Worm (Caenorhabditis elegans) whole organism, late embryonic: Measurements from ENCODE around the gene C05C10.8.
A peak's percentile ranks its signal among the peaks of the same experiment; 100 is the strongest.

Experiments
- C08G9.2 ChIP-seq: sonication (generic microtip); optimal IDR thresholded peaks from 2 replicates; lab custom pipeline; 2016; ENCODE audit warnings: mild to moderate bottlenecking, missing genetic modification characterization, moderate library complexity, missing compliant biosample characterization
- F13H6.1 ChIP-seq: sonication (generic microtip); optimal IDR thresholded peaks from 2 replicates; lab custom pipeline; 2016; ENCODE audit warnings: missing genetic modification characterization, missing compliant biosample characterization
- Y22D7AL.16 ChIP-seq: sonication (generic microtip); optimal IDR thresholded peaks from 2 replicates; lab custom pipeline; 2016; ENCODE audit warnings: missing genetic modification characterization, missing compliant biosample characterization
- ahr-1 ChIP-seq: sonication (generic microtip); optimal IDR thresholded peaks from 2 replicates; lab custom pipeline; 2016; ENCODE audit warnings: missing genetic modification characterization, missing compliant biosample characterization
- ceh-18 ChIP-seq: sonication (generic microtip); optimal IDR thresholded peaks from 2 replicates; lab custom pipeline; 2016; ENCODE audit warnings: missing genetic modification characterization, missing compliant biosample characterization
- ceh-19 ChIP-seq: fragments of 200-800 bp; sonication (Bioruptor generic); optimal IDR thresholded peaks from 2 replicates; lab custom pipeline; 2018; ENCODE audit warnings: mild to moderate bottlenecking, missing genetic modification characterization, missing compliant biosample characterization
- ceh-2 ChIP-seq: sonication (generic microtip); optimal IDR thresholded peaks from 2 replicates; lab custom pipeline; 2016; ENCODE audit warnings: missing genotype, missing genetic modification characterization, missing compliant biosample characterization
- ceh-22 ChIP-seq: sonication (generic microtip); optimal IDR thresholded peaks from 2 replicates; lab custom pipeline; 2017; ENCODE audit warnings: missing biosample characterization, missing genetic modification characterization
- ceh-24 ChIP-seq: sonication (generic microtip); optimal IDR thresholded peaks from 2 replicates; lab custom pipeline; 2016; ENCODE audit warnings: mild to moderate bottlenecking, missing genetic modification characterization, missing compliant biosample characterization
- ceh-30 ChIP-seq: fragments of 150-350 bp; optimal IDR thresholded peaks from 2 replicates; lab custom pipeline; 2014; ENCODE audit warnings: missing biosample characterization, missing genetic modification characterization
- ceh-31 ChIP-seq: sonication (generic microtip); optimal IDR thresholded peaks from 2 replicates; lab custom pipeline; 2016; ENCODE audit warnings: missing genetic modification characterization, missing compliant biosample characterization
- ceh-34 ChIP-seq: sonication (generic microtip); optimal IDR thresholded peaks from 2 replicates; lab custom pipeline; 2016; ENCODE audit warnings: mild to moderate bottlenecking, missing genetic modification characterization, missing compliant biosample characterization
- ceh-48 ChIP-seq: sonication (generic microtip); optimal IDR thresholded peaks from 2 replicates; lab custom pipeline; 2016; ENCODE audit warnings: missing genetic modification characterization, inconsistent platforms, missing compliant biosample characterization
- ceh-9 ChIP-seq: sonication (generic microtip); optimal IDR thresholded peaks from 2 replicates; lab custom pipeline; 2016; ENCODE audit warnings: mild to moderate bottlenecking, missing genetic modification characterization, inconsistent platforms, missing compliant biosample characterization
- dmd-4 ChIP-seq: sonication (generic microtip); optimal IDR thresholded peaks from 2 replicates; lab custom pipeline; 2016; ENCODE audit warnings: borderline replicate concordance, missing genetic modification characterization, missing compliant biosample characterization
- elt-2 ChIP-seq: sonication (generic microtip); optimal IDR thresholded peaks from 2 replicates; lab custom pipeline; 2016; ENCODE audit warnings: missing genetic modification reagents, missing genetic modification characterization, missing compliant biosample characterization
- elt-4 ChIP-seq: sonication (generic microtip); optimal IDR thresholded peaks from 2 replicates; lab custom pipeline; 2016; ENCODE audit warnings: missing genetic modification characterization, missing compliant biosample characterization
- ets-4 ChIP-seq: sonication (generic microtip); optimal IDR thresholded peaks from 2 replicates; lab custom pipeline; 2016; ENCODE audit warnings: missing genetic modification characterization, missing compliant biosample characterization
- fax-1 ChIP-seq: sonication (generic microtip); optimal IDR thresholded peaks from 2 replicates; lab custom pipeline; 2016; ENCODE audit warnings: missing genotype, missing genetic modification characterization, missing compliant biosample characterization
- fkh-10 ChIP-seq: fragments of 150-350 bp; optimal IDR thresholded peaks from 2 replicates; lab custom pipeline; 2014; ENCODE audit warnings: missing biosample characterization, missing genetic modification reagents, missing genetic modification characterization
- gmeb-2 ChIP-seq: sonication (generic microtip); optimal IDR thresholded peaks from 2 replicates; lab custom pipeline; 2016; ENCODE audit warnings: missing genetic modification characterization, inconsistent platforms, missing compliant biosample characterization
- hlh-6 ChIP-seq: sonication (generic microtip); optimal IDR thresholded peaks from 2 replicates; lab custom pipeline; 2016; ENCODE audit warnings: missing genotype, missing genetic modification characterization, missing compliant biosample characterization
- hlh-8 ChIP-seq: sonication (generic microtip); optimal IDR thresholded peaks from 2 replicates; lab custom pipeline; 2016; ENCODE audit warnings: missing genotype, missing genetic modification characterization, missing compliant biosample characterization
- lim-6 ChIP-seq: sonication (generic microtip); optimal IDR thresholded peaks from 2 replicates; lab custom pipeline; 2016; ENCODE audit warnings: missing genetic modification characterization, missing compliant biosample characterization
- mec-3 ChIP-seq: sonication (generic microtip); optimal IDR thresholded peaks from 2 replicates; lab custom pipeline; 2016; ENCODE audit warnings: borderline replicate concordance, missing genetic modification characterization, missing compliant biosample characterization
- npax-4 ChIP-seq: sonication (generic microtip); optimal IDR thresholded peaks from 2 replicates; lab custom pipeline; 2016; ENCODE audit warnings: missing genetic modification characterization, missing compliant biosample characterization
- odd-2 ChIP-seq: sonication (generic microtip); optimal IDR thresholded peaks from 2 replicates; lab custom pipeline; 2017; ENCODE audit warnings: antibody characterized with exemption, mild to moderate bottlenecking, missing genetic modification characterization, missing compliant biosample characterization
- pha-4 ChIP-seq: fragments of 150-350 bp; optimal IDR thresholded peaks from 2 replicates; lab custom pipeline; 2018; ENCODE audit warnings: missing biosample characterization, missing genetic modification reagents, missing genetic modification characterization
- pqm-1 ChIP-seq: sonication (generic microtip); optimal IDR thresholded peaks from 2 replicates; lab custom pipeline; 2016; ENCODE audit warnings: missing genetic modification characterization, missing compliant biosample characterization
- ref-2 ChIP-seq: sonication (generic microtip); optimal IDR thresholded peaks from 2 replicates; lab custom pipeline; 2016; ENCODE audit warnings: missing genetic modification characterization, missing compliant biosample characterization
- rnt-1 ChIP-seq: sonication (generic microtip); optimal IDR thresholded peaks from 2 replicates; lab custom pipeline; 2016; ENCODE audit warnings: missing genetic modification characterization, missing compliant biosample characterization
- sox-2 ChIP-seq: fragments of 200-800 bp; sonication (Bioruptor generic); IDR thresholded peaks from 2 replicates; pipeline ENCODE4 v1.3.6; 2022; ENCODE audit warnings: missing genetic modification reagents, missing genetic modification characterization, missing compliant biosample characterization
- sox-4 ChIP-seq: sonication (generic microtip); optimal IDR thresholded peaks from 2 replicates; lab custom pipeline; 2017; ENCODE audit warnings: mild to moderate bottlenecking, missing genetic modification characterization, inconsistent platforms, missing compliant biosample characterization
- tbx-2 ChIP-seq: sonication (generic microtip); optimal IDR thresholded peaks from 2 replicates; lab custom pipeline; 2016; ENCODE audit warnings: missing genetic modification characterization, missing compliant biosample characterization
- tbx-7 ChIP-seq: sonication (generic microtip); optimal IDR thresholded peaks from 2 replicates; lab custom pipeline; 2016; ENCODE audit warnings: missing genotype, missing genetic modification characterization, missing compliant biosample characterization
- ttx-3 ChIP-seq: sonication (generic microtip); optimal IDR thresholded peaks from 2 replicates; lab custom pipeline; 2016; ENCODE audit warnings: missing genetic modification reagents, missing genetic modification characterization, missing compliant biosample characterization
- unc-42 ChIP-seq: sonication (generic microtip); optimal IDR thresholded peaks from 2 replicates; lab custom pipeline; 2016; ENCODE audit warnings: missing genotype, missing genetic modification characterization, missing compliant biosample characterization
- unc-55 ChIP-seq: sonication (generic microtip); optimal IDR thresholded peaks from 2 replicates; lab custom pipeline; 2017; ENCODE audit warnings: missing biosample characterization, missing genetic modification reagents, missing genetic modification characterization
- unc-86 ChIP-seq: sonication (generic microtip); optimal IDR thresholded peaks from 2 replicates; lab custom pipeline; 2016; ENCODE audit warnings: missing genetic modification characterization, missing compliant biosample characterization

C05C10.8 gene

DNA sequence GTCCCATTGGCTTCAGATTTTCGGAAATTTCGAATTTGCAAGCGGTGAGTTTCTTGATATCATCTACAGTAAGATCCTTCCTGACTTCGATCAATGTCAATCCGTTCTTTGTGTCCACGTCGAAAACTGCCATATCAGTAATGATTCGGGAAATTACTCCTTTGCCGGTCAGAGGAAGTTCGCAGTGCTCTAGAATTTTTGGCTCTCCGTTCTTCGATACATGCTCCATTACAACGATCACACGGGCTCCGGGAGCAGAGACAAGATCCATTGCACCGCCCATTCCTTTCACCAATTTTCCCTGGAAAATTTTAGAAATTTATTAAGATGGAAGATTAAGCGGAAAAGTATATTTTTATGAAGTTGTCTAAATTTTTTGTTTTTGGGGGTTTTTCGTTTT, 16.8 kb upstream of the C05C10.8 start:
- TF ChIP-seq hlh-8 (tag; lab: Kevin White, UChicago), result no peak
- TF ChIP-seq ceh-2 (tag; lab: Kevin White, UChicago), result no peak
- TF ChIP-seq ceh-24 (tag; lab: Kevin White, UChicago), result no peak
- TF ChIP-seq fkh-10 (GFP tag; lab: Kevin White, UChicago), result no peak
- TF ChIP-seq rnt-1 (tag; lab: Kevin White, UChicago), result no peak
- no peak for TF ChIP-seq ceh-30 (tag; lab: Kevin White, UChicago)
- TF ChIP-seq odd-2, result no peak
- TF ChIP-seq unc-55 (GFP tag; lab: Kevin White, UChicago), result no peak
- TF ChIP-seq hlh-6 (tag; lab: Kevin White, UChicago), result no peak
- no peak for TF ChIP-seq npax-4
- no peak for TF ChIP-seq mec-3 (tag; lab: Kevin White, UChicago)
- TF ChIP-seq ttx-3 (tag; lab: Kevin White, UChicago), result no peak
- TF ChIP-seq dmd-4 (tag; lab: Kevin White, UChicago), result no peak
- TF ChIP-seq ahr-1, result no peak
- no peak for TF ChIP-seq Y22D7AL.16 (tag; lab: Kevin White, UChicago)
- TF ChIP-seq ceh-19 (GFP tag; lab: Kevin White, UChicago), result no peak
- TF ChIP-seq ceh-9 (tag; lab: Kevin White, UChicago), result no peak
- TF ChIP-seq, all 69 proteins: peak for 0

DNA sequence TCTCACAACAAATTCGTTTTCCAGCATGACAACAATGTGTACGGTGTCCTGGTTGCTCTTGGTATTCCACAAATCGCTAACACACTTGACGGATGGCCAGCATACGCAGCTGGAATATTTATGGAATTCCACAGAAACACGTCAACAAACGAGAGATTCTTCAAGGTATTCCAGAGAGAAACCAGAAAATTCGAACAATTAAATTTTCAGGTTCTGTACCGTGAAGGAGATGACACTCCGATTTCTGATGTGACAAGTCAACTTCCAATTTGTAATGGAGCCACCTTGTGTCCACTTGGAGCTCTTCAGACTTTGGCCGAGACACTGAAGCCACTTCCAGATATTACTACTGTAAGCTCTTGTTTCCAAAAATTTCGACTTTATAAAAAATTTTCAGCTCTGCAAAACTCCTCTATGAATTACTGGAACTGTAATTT, 16.2 kb upstream of the C05C10.8 start:
- no peak for TF ChIP-seq dmd-4 (tag; lab: Kevin White, UChicago)
- TF ChIP-seq elt-4 (tag; lab: Kevin White, UChicago), result no peak
- no peak for TF ChIP-seq ref-2 (tag; lab: Kevin White, UChicago)
- no peak for TF ChIP-seq ceh-22 (tag; lab: Kevin White, UChicago)
- no peak for TF ChIP-seq unc-86 (tag; lab: Kevin White, UChicago)
- TF ChIP-seq pha-4, result no peak
- TF ChIP-seq ceh-24 (tag; lab: Kevin White, UChicago), result no peak

ce11 chrII:9931476-9931875, 13.7 kb upstream of the C05C10.8 start, which contains the start of gene pho-11:
Gene pho-11 (plus strand): TSS chrII:9931849.
- no peak for TF ChIP-seq ceh-34 (tag; lab: Kevin White, UChicago)
- TF ChIP-seq elt-2 (tag; lab: Kevin White, UChicago), result peak; percentile 14
- no peak for TF ChIP-seq F13H6.1 (tag; lab: Kevin White, UChicago)
- TF ChIP-seq ceh-22 (tag; lab: Kevin White, UChicago), result no peak
- TF ChIP-seq tbx-2 (tag; lab: Kevin White, UChicago), result no peak

DNA sequence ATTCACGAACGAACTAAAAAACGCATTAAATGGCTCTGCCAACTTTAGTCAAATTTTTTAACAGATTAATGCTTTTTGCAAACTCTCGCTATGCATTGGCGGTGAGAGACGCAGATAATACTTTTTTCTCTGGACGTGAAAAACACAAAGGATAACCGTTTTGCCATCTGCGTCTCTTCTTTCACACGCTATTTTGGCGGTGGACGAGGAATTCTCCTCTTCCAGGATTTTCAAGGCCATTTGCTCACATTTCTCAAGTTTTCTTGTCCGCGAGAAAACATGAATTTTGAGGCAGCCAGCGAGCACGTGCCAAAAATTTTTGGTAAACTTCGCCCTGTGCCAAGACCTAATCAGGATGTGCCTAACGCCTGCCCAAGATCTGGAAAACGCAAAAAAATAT, 13.2 kb upstream of the C05C10.8 start:
- TF ChIP-seq sox-2 (GFP tag; lab: Robert Waterston, UW) (no peak), ets-4 (tag; lab: Kevin White, UChicago) (peak; percentile 40), ceh-2 (tag; lab: Kevin White, UChicago) (peak; percentile 22), tbx-2 (tag; lab: Kevin White, UChicago) (peak; percentile 67), tbx-7 (peak; percentile 27), ahr-1 (no peak), ceh-18 (tag; lab: Kevin White, UChicago) (peak; percentile 4), hlh-8 (tag; lab: Kevin White, UChicago) (no peak), ref-2 (tag; lab: Kevin White, UChicago) (peak; percentile 36), ceh-31 (peak; percentile 67), C08G9.2 (tag; lab: Kevin White, UChicago) (peak; percentile 55)

ce11 chrII:9928470-9928869, 10.7 kb upstream of the C05C10.8 start:
- TF ChIP-seq lim-6, result no peak
- no peak for TF ChIP-seq fax-1 (tag; lab: Kevin White, UChicago)
- TF ChIP-seq ref-2 (tag; lab: Kevin White, UChicago), result no peak
- no peak for TF ChIP-seq ceh-48 (tag; lab: Kevin White, UChicago)
- TF ChIP-seq gmeb-2 (tag; lab: Kevin White, UChicago), result no peak
- TF ChIP-seq elt-2 (tag; lab: Kevin White, UChicago), result no peak
- no peak for TF ChIP-seq sox-4
- TF ChIP-seq elt-4 (tag; lab: Kevin White, UChicago), result no peak
- no peak for TF ChIP-seq Y22D7AL.16 (tag; lab: Kevin White, UChicago)
- no peak for TF ChIP-seq pqm-1
- no peak for TF ChIP-seq unc-42 (tag; lab: Kevin White, UChicago)
- TF ChIP-seq unc-55 (GFP tag; lab: Kevin White, UChicago), result no peak
- TF ChIP-seq ets-4 (tag; lab: Kevin White, UChicago), result no peak
- TF ChIP-seq, all 69 proteins: peak for 0
